Fruit fly (Drosophila melanogaster) whole organism, adult: ENCODE measurements around the gene CG7246.

Experiments used
- CG12768 ChIP-seq: fragments of 200-800 bp; sonication (Bioruptor generic); optimal IDR thresholded peaks from 2 replicates; lab custom pipeline; 2017; ENCODE audit warnings: missing biosample characterization, missing genetic modification characterization, mild to moderate bottlenecking, moderate library complexity, missing genetic modification reagents
- CG1620 ChIP-seq: fragments of 200-800 bp; sonication (Bioruptor generic); optimal IDR thresholded peaks from 2 replicates; lab custom pipeline; 2016; ENCODE audit warnings: missing biosample characterization, missing genetic modification characterization
- CG7045 ChIP-seq: fragments of 200-800 bp; sonication (Bioruptor generic); optimal IDR thresholded peaks from 2 replicates; lab custom pipeline; 2017; ENCODE audit warnings: missing biosample characterization, mild to moderate bottlenecking, missing genetic modification characterization
- Hr96 ChIP-seq: fragments of 200-800 bp; sonication (Bioruptor generic); optimal IDR thresholded peaks from 2 replicates; lab custom pipeline; 2016; ENCODE audit warnings: missing biosample characterization, missing genetic modification characterization
- bab1 ChIP-seq: fragments of 200-800 bp; sonication (Bioruptor generic); optimal IDR thresholded peaks from 3 replicates; lab custom pipeline; 2019; ENCODE audit warnings: missing biosample characterization, mild to moderate bottlenecking, missing genetic modification characterization, moderate library complexity
- cnc ChIP-seq, 2 experiments: fragments of >200 bp; optimal IDR thresholded peaks; 2 replicates each; lab custom pipeline; 2017
- kay ChIP-seq: fragments of 200-800 bp; sonication (Bioruptor generic); peaks from one replicate; lab custom pipeline; 2016; ENCODE audit warnings: missing biosample characterization, missing genetic modification characterization, borderline replicate concordance
- pad ChIP-seq: fragments of 200-800 bp; sonication (Bioruptor generic); optimal IDR thresholded peaks from 3 replicates; lab custom pipeline; 2017; ENCODE audit warnings: missing biosample characterization, missing genetic modification characterization, mild to moderate bottlenecking, moderate library complexity, missing genetic modification reagents
- toe ChIP-seq: fragments of 200-800 bp; sonication (Bioruptor generic); optimal IDR thresholded peaks from 2 replicates; lab custom pipeline; 2016; ENCODE audit warnings: missing biosample characterization, missing genetic modification characterization

dm6 chrX:9046383-9046941 lies 34.4 kb downstream of the CG7246 start:
- TF ChIP-seq cnc (optimal IDR thresholded peaks at IDR 0.05; lab: Kevin White, UChicago) (no peak), kay (GFP tag; lab: Kevin White, UChicago) (peak; percentile 62), CG1620 (GFP tag; lab: Kevin White, UChicago) (no peak), bab1 (no peak), CG7045 (GFP tag; lab: Kevin White, UChicago) (no peak), Hr96 (GFP tag; lab: Kevin White, UChicago) (no peak), pad (GFP tag; lab: Kevin White, UChicago) (no peak), CG12768 (GFP tag; lab: Kevin White, UChicago) (no peak), toe (no peak)
